Fruit fly (Drosophila melanogaster) whole organism, embryonic: ENCODE measurements around the gene v.

Source experiments
- Atf-2 ChIP-seq: fragments of 200-800 bp; sonication (Bioruptor generic); optimal IDR thresholded peaks from 2 replicates; lab custom pipeline; 2016; ENCODE audit warnings: missing biosample characterization, missing genetic modification characterization
- CG1024 ChIP-seq: fragments of 200-800 bp; sonication (Bioruptor generic); IDR thresholded peaks from 2 replicates; pipeline ENCODE4 v1.3.6; 2022; ENCODE audit warnings: missing biosample characterization, missing genetic modification characterization
- CG10654 ChIP-seq: fragments of 200-800 bp; sonication (Bioruptor generic); optimal IDR thresholded peaks from 2 replicates; lab custom pipeline; 2016; ENCODE audit warnings: missing biosample characterization, missing genetic modification characterization
- CG11093 ChIP-seq: fragments of 200-800 bp; sonication (Bioruptor generic); IDR thresholded peaks from 3 replicates; pipeline ENCODE4 v1.3.6; 2022; ENCODE audit warnings: missing biosample characterization, missing genetic modification characterization
- CG12769 ChIP-seq: fragments of 200-800 bp; sonication (Bioruptor generic); optimal IDR thresholded peaks from 2 replicates; lab custom pipeline; 2019; ENCODE audit warnings: missing biosample characterization, mild to moderate bottlenecking, missing genetic modification characterization, moderate library complexity
- CG13424 ChIP-seq: fragments of 200-800 bp; sonication (Bioruptor generic); optimal IDR thresholded peaks from 2 replicates; lab custom pipeline; 2019; ENCODE audit warnings: missing biosample characterization, mild to moderate bottlenecking, missing genetic modification characterization, moderate library complexity
- CG14667 ChIP-seq: fragments of 200-800 bp; sonication (Bioruptor generic); IDR thresholded peaks from 2 replicates; pipeline ENCODE4 v1.3.6; 2022; ENCODE audit warnings: missing biosample characterization, missing genetic modification characterization
- CG15479 ChIP-seq: fragments of 200-800 bp; sonication (Bioruptor generic); optimal IDR thresholded peaks from 3 replicates; lab custom pipeline; 2019; ENCODE audit warnings: missing biosample characterization, mild to moderate bottlenecking, missing genetic modification characterization, moderate library complexity
- CG16779 ChIP-seq: fragments of 200-800 bp; sonication (Bioruptor generic); IDR thresholded peaks from 2 replicates; pipeline ENCODE4 v1.3.6; 2022; ENCODE audit warnings: missing biosample characterization, missing genetic modification characterization
- CG16813 ChIP-seq: fragments of 200-800 bp; sonication (Bioruptor generic); IDR thresholded peaks from 3 replicates; pipeline ENCODE4 v1.3.6; 2022; ENCODE audit warnings: missing biosample characterization, missing genetic modification characterization; ENCODE audit not compliant: partially characterized antibody
- CG17359 ChIP-seq: fragments of 200-800 bp; sonication (Bioruptor generic); optimal IDR thresholded peaks from 3 replicates; lab custom pipeline; 2018; ENCODE audit warnings: missing biosample characterization, mild to moderate bottlenecking, missing genetic modification characterization, moderate library complexity
- CG17912 ChIP-seq: fragments of 200-800 bp; sonication (Bioruptor generic); optimal IDR thresholded peaks from 2 replicates; lab custom pipeline; 2018; ENCODE audit warnings: missing biosample characterization, mild to moderate bottlenecking, missing genetic modification characterization
- CG2129 ChIP-seq: fragments of 200-800 bp; sonication (Bioruptor generic); IDR thresholded peaks from 2 replicates; pipeline ENCODE4 v1.3.6; 2022; ENCODE audit warnings: missing biosample characterization, missing genetic modification characterization; ENCODE audit not compliant: partially characterized antibody
- CG34224 ChIP-seq: fragments of 200-800 bp; sonication (Bioruptor generic); IDR thresholded peaks from 3 replicates; pipeline ENCODE4 v1.3.6; 2022; ENCODE audit warnings: missing biosample characterization, missing genetic modification characterization; ENCODE audit not compliant: partially characterized antibody
- CG3995 ChIP-seq: fragments of 200-800 bp; sonication (Bioruptor generic); optimal IDR thresholded peaks from 3 replicates; lab custom pipeline; 2016; ENCODE audit warnings: missing biosample characterization, missing genetic modification characterization
- CG4282 ChIP-seq: fragments of 200-800 bp; sonication (Bioruptor generic); optimal IDR thresholded peaks from 2 replicates; lab custom pipeline; 2016; ENCODE audit warnings: missing biosample characterization, missing genetic modification characterization
- CG43689 ChIP-seq: fragments of 200-800 bp; sonication (Bioruptor generic); IDR thresholded peaks from 2 replicates; pipeline ENCODE4 v1.3.6; 2022; ENCODE audit warnings: missing biosample characterization, missing genetic modification characterization
- CG4820 ChIP-seq: fragments of 200-800 bp; sonication (Bioruptor generic); optimal IDR thresholded peaks from 3 replicates; lab custom pipeline; 2016; ENCODE audit warnings: missing biosample characterization, missing genetic modification characterization
- CG6175 ChIP-seq: fragments of 200-800 bp; sonication (Bioruptor generic); IDR thresholded peaks from 3 replicates; pipeline ENCODE4 v1.3.6; 2022; ENCODE audit warnings: missing biosample characterization, missing genetic modification characterization
- CG8478 ChIP-seq: fragments of >200 bp; optimal IDR thresholded peaks from 2 replicates; lab custom pipeline; 2018
- CG9876 ChIP-seq: fragments of 200-800 bp; sonication (Bioruptor generic); optimal IDR thresholded peaks from 2 replicates; lab custom pipeline; 2016; ENCODE audit warnings: missing biosample characterization, missing genetic modification characterization
- Dip3 ChIP-seq: fragments of 200-800 bp; sonication (Bioruptor generic); optimal IDR thresholded peaks from 3 replicates; lab custom pipeline; 2016; ENCODE audit warnings: missing biosample characterization, missing genetic modification characterization
- Doc3 ChIP-seq: fragments of 200-800 bp; sonication (Bioruptor generic); IDR thresholded peaks from 3 replicates; pipeline ENCODE4 v1.3.6; 2022; ENCODE audit warnings: missing biosample characterization, missing genetic modification characterization; ENCODE audit not compliant: partially characterized antibody
- Eip74EF ChIP-seq, 2 experiments: fragments of 200-800 bp in 1 of 2; fragments of >200 bp in 1 of 2; sonication (Bioruptor generic) in 1 of 2; optimal IDR thresholded peaks; 2 replicates each; lab custom pipeline; 2017 to 2019; ENCODE audit warnings: missing biosample characterization in 2 of 2, missing genetic modification characterization in 2 of 2, mild to moderate bottlenecking in 1 of 2, moderate library complexity in 1 of 2
- Fer2 ChIP-seq: fragments of 200-800 bp; sonication (Bioruptor generic); optimal IDR thresholded peaks from 2 replicates; lab custom pipeline; 2018; ENCODE audit warnings: missing biosample characterization, mild to moderate bottlenecking, missing genetic modification characterization, moderate library complexity
- HLH3B ChIP-seq: fragments of 200-800 bp; sonication (Bioruptor generic); IDR thresholded peaks from 2 replicates; pipeline ENCODE4 v1.3.6; 2022; ENCODE audit warnings: missing biosample characterization, missing genetic modification characterization
- Hand ChIP-seq: fragments of 200-800 bp; sonication (Bioruptor generic); optimal IDR thresholded peaks from 2 replicates; lab custom pipeline; 2017; ENCODE audit warnings: mild to moderate bottlenecking, missing biosample characterization, missing genetic modification reagents, missing genetic modification characterization
- Lhr ChIP-seq: fragments of 200-800 bp; sonication (Bioruptor generic); optimal IDR thresholded peaks from 3 replicates; lab custom pipeline; 2017; ENCODE audit warnings: mild to moderate bottlenecking, missing biosample characterization, missing genetic modification reagents, missing genetic modification characterization
- Neu2 ChIP-seq: fragments of 200-800 bp; sonication (Bioruptor generic); optimal IDR thresholded peaks from 3 replicates; lab custom pipeline; 2016; ENCODE audit warnings: missing biosample characterization, missing genetic modification characterization, borderline replicate concordance
- Opbp ChIP-seq: fragments of 200-800 bp; sonication (Bioruptor generic); IDR thresholded peaks from 3 replicates; pipeline ENCODE4 v1.3.6; 2022; ENCODE audit warnings: missing biosample characterization, missing genetic modification characterization; ENCODE audit not compliant: partially characterized antibody
- Ravus ChIP-seq: fragments of 200-800 bp; sonication (Bioruptor generic); IDR thresholded peaks from 2 replicates; pipeline ENCODE4 v1.3.6; 2022; ENCODE audit warnings: missing biosample characterization, missing genetic modification characterization
- Side ChIP-seq: fragments of 200-800 bp; sonication (Bioruptor generic); optimal IDR thresholded peaks from 2 replicates; lab custom pipeline; 2016; ENCODE audit warnings: missing biosample characterization, missing genetic modification characterization
- Sox100B ChIP-seq: fragments of 200-800 bp; sonication (Bioruptor generic); optimal IDR thresholded peaks from 3 replicates; lab custom pipeline; 2018; ENCODE audit warnings: missing biosample characterization, mild to moderate bottlenecking, missing genetic modification characterization
- Sox102F ChIP-seq: fragments of 200-800 bp; sonication (Bioruptor generic); optimal IDR thresholded peaks from 2 replicates; lab custom pipeline; 2018; ENCODE audit warnings: missing biosample characterization, mild to moderate bottlenecking, missing genetic modification characterization, moderate library complexity
- Sry-β ChIP-seq: fragments of 200-800 bp; sonication (Bioruptor generic); optimal IDR thresholded peaks from 2 replicates; lab custom pipeline; 2018; ENCODE audit warnings: missing biosample characterization, mild to moderate bottlenecking, missing genetic modification characterization, moderate library complexity
- Vsx1 ChIP-seq: fragments of 200-800 bp; sonication (Bioruptor generic); optimal IDR thresholded peaks from 2 replicates; lab custom pipeline; 2017; ENCODE audit warnings: missing biosample characterization, mild to moderate bottlenecking, missing genetic modification characterization, missing genetic modification reagents
- abd-A ChIP-seq: fragments of 200-800 bp; sonication (Bioruptor generic); optimal IDR thresholded peaks from 3 replicates; lab custom pipeline; 2019; ENCODE audit warnings: missing biosample characterization, mild to moderate bottlenecking, missing genetic modification characterization, moderate library complexity
- bowl ChIP-seq: fragments of 200-800 bp; sonication (Bioruptor generic); IDR thresholded peaks from 2 replicates; pipeline ENCODE4 v1.3.6; 2022; ENCODE audit warnings: missing biosample characterization, missing genetic modification characterization
- cg ChIP-seq: fragments of 200-800 bp; sonication (Bioruptor generic); optimal IDR thresholded peaks from 3 replicates; lab custom pipeline; 2019; ENCODE audit warnings: missing biosample characterization, mild to moderate bottlenecking, missing genetic modification characterization, moderate library complexity
- dati ChIP-seq: fragments of 200-800 bp; sonication (Bioruptor generic); IDR thresholded peaks from 2 replicates; pipeline ENCODE4 v1.3.6; 2022; ENCODE audit warnings: missing biosample characterization, missing genetic modification characterization
- dmrt11E ChIP-seq: fragments of 200-800 bp; sonication (Bioruptor generic); optimal IDR thresholded peaks from 3 replicates; lab custom pipeline; 2018; ENCODE audit warnings: missing biosample characterization, mild to moderate bottlenecking, missing genetic modification characterization, moderate library complexity
- exex ChIP-seq: fragments of 200-800 bp; sonication (Bioruptor generic); optimal IDR thresholded peaks from 4 replicates; lab custom pipeline; 2018; ENCODE audit warnings: missing biosample characterization, mild to moderate bottlenecking, missing genetic modification characterization, moderate library complexity
- ftz-f1 ChIP-seq: fragments of 200-800 bp; sonication (Bioruptor generic); optimal IDR thresholded peaks from 2 replicates; lab custom pipeline; 2016; ENCODE audit warnings: missing biosample characterization, missing genetic modification characterization
- gcm ChIP-seq: fragments of 200-800 bp; sonication (Bioruptor generic); optimal IDR thresholded peaks from 2 replicates; lab custom pipeline; 2019; ENCODE audit warnings: missing biosample characterization, mild to moderate bottlenecking, missing genetic modification characterization, moderate library complexity
- grau ChIP-seq: fragments of 200-800 bp; optimal IDR thresholded peaks from 3 replicates; lab custom pipeline; 2019; ENCODE audit warnings: missing biosample characterization, mild to moderate bottlenecking, missing genetic modification characterization, moderate library complexity
- jumu ChIP-seq: fragments of 200-800 bp; sonication (Bioruptor generic); optimal IDR thresholded peaks from 3 replicates; lab custom pipeline; 2016; ENCODE audit warnings: missing biosample characterization, missing genetic modification characterization
- luna ChIP-seq: fragments of 200-800 bp; sonication (Bioruptor generic); optimal IDR thresholded peaks from 2 replicates; lab custom pipeline; 2016; ENCODE audit warnings: missing biosample characterization, missing genetic modification characterization
- mld ChIP-seq: fragments of 200-800 bp; sonication (Bioruptor generic); IDR thresholded peaks from 3 replicates; pipeline ENCODE4 v1.3.6; 2022; ENCODE audit warnings: missing biosample characterization, missing genetic modification characterization; ENCODE audit not compliant: partially characterized antibody
- psq ChIP-seq: fragments of 200-800 bp; sonication (Bioruptor generic); optimal IDR thresholded peaks from 2 replicates; lab custom pipeline; 2017; ENCODE audit warnings: missing biosample characterization, missing genetic modification characterization
- rib ChIP-seq: fragments of 200-800 bp; sonication (Bioruptor generic); IDR thresholded peaks from 2 replicates; pipeline ENCODE4 v1.3.6; 2022; ENCODE audit warnings: missing biosample characterization, missing genetic modification characterization
- sisA ChIP-seq: fragments of 200-800 bp; sonication (Bioruptor generic); IDR thresholded peaks from 2 replicates; pipeline ENCODE4 v1.3.6; 2022; ENCODE audit warnings: missing biosample characterization, missing genetic modification characterization

v gene

dm6 chrX:10905047-10905446 lies 18.7 kb upstream of the v start (continued):
- TF ChIP-seq mld (no peak), ftz-f1 (GFP tag; lab: Kevin White, UChicago) (no peak), CG4282 (no peak), CG3995 (GFP tag; lab: Kevin White, UChicago) (no peak), exex (no peak), CG43689 (GFP tag; lab: Robert Waterston, UW) (no peak), luna (GFP tag; lab: Kevin White, UChicago) (no peak), CG8478 (lab: Kevin White, UChicago) (no peak), CG1024 (GFP tag; lab: Robert Waterston, UW) (0 out of 2 replicates have a peak, but pooled peaks have one; percentile 31), Neu2 (GFP tag; lab: Kevin White, UChicago) (no peak), grau (tag; lab: Kevin White, UChicago) (peak; percentile 70), cg (GFP tag; lab: Kevin White, UChicago) (no peak), CG17359 (tag; lab: Kevin White, UChicago) (peak; percentile 62), HLH3B (GFP tag; lab: Robert Waterston, UW) (peak; percentile 43; the same call in 1 of the 2 replicates), CG4820 (peak; percentile 66), Doc3 (GFP tag; lab: Robert Waterston, UW) (no peak), CG13424 (tag; lab: Kevin White, UChicago) (peak; percentile 72), bowl (GFP tag; lab: Robert Waterston, UW) (no peak), Hand (no peak), Sox100B (GFP tag; lab: Kevin White, UChicago) (peak; percentile 83), abd-A (tag; lab: Kevin White, UChicago) (no peak), Atf-2 (GFP tag; lab: Kevin White, UChicago) (peak; percentile 66), Sry-β (GFP tag; lab: Kevin White, UChicago) (no peak), sisA (GFP tag; lab: Robert Waterston, UW) (peak; percentile 72), CG15479 (GFP tag; lab: Kevin White, UChicago) (peak; percentile 68), Dip3 (GFP tag; lab: Kevin White, UChicago) (peak; percentile 41), Ravus (GFP tag; lab: Robert Waterston, UW) (no peak), jumu (GFP tag; lab: Kevin White, UChicago) (peak; percentile 62), CG6175 (GFP tag; lab: Robert Waterston, UW) (no peak), dmrt11E (tag; lab: Kevin White, UChicago) (peak; percentile 80), gcm (GFP tag; lab: Kevin White, UChicago) (peak; percentile 49), CG17912 (GFP tag; lab: Kevin White, UChicago) (no peak), Fer2 (no peak), Sox102F (GFP tag; lab: Kevin White, UChicago) (peak; percentile 75), Vsx1 (GFP tag; lab: Kevin White, UChicago) (peak; percentile 13), psq (GFP tag; lab: Kevin White, UChicago) (no peak), Side (GFP tag; lab: Kevin White, UChicago) (peak; percentile 39), Eip74EF (GFP tag; optimal IDR thresholded peaks at IDR 0.05; lab: Kevin White, UChicago) (peak in 1 of 2 experiments; percentile 53), Lhr (GFP tag; lab: Kevin White, UChicago) (peak; percentile 28), CG10654 (GFP tag; lab: Kevin White, UChicago) (peak; percentile 26), CG16813 (no peak), rib (GFP tag; lab: Robert Waterston, UW) (no peak), CG16779 (GFP tag; lab: Robert Waterston, UW) (no peak), CG11093 (GFP tag; lab: Robert Waterston, UW) (0 out of 3 replicates have a peak, but pooled peaks have one; percentile 41), CG2129 (no peak), CG12769 (tag; lab: Kevin White, UChicago) (no peak), Opbp (GFP tag; lab: Robert Waterston, UW) (no peak), CG14667 (GFP tag; lab: Robert Waterston, UW) (no peak), dati (GFP tag; lab: Robert Waterston, UW) (no peak), CG9876 (GFP tag; lab: Kevin White, UChicago) (no peak), CG34224 (GFP tag; lab: Robert Waterston, UW) (no peak)
